Worm (Caenorhabditis elegans) whole organism, L1 larva: ENCODE data around the gene ZK1058.9.

ENCODE experiments used
- C34B4.2 ChIP-seq: sonication (generic microtip); optimal IDR thresholded peaks from 2 replicates; lab custom pipeline; 2017; ENCODE audit warnings: mild to moderate bottlenecking, missing genetic modification characterization, missing compliant biosample characterization
- blmp-1 ChIP-seq: fragments of 150-350 bp; optimal IDR thresholded peaks from 2 replicates; lab custom pipeline; 2014; ENCODE audit warnings: missing biosample characterization, missing genetic modification characterization
- ceh-63 ChIP-seq: fragments of 200-800 bp; sonication (Bioruptor generic); optimal IDR thresholded peaks from 2 replicates; lab custom pipeline; 2018; ENCODE audit warnings: mild to moderate bottlenecking, missing genetic modification characterization, missing compliant biosample characterization
- ceh-82 ChIP-seq, 3 experiments: fragments of 150-350 bp in 1 of 3; sonication (generic microtip) in 2 of 3; optimal IDR thresholded peaks; 2 replicates each; lab custom pipeline; 2014 to 2017; ENCODE audit warnings: missing biosample characterization in 3 of 3, missing genetic modification characterization in 3 of 3
- ces-1 ChIP-seq: fragments of 150-350 bp; optimal IDR thresholded peaks from 2 replicates; lab custom pipeline; 2014; ENCODE audit warnings: missing biosample characterization, missing genetic modification reagents, missing genetic modification characterization
- dpl-1 ChIP-seq, 3 experiments: fragments of 150-350 bp in 2 of 3; sonication (generic microtip) in 1 of 3; optimal IDR thresholded peaks; 2 replicates each; lab custom pipeline; 2014 to 2017; ENCODE audit warnings: missing biosample characterization in 3 of 3, missing genetic modification characterization in 3 of 3, missing genetic modification reagents in 3 of 3
- dsc-1 ChIP-seq: sonication (generic microtip); optimal IDR thresholded peaks from 2 replicates; lab custom pipeline; 2016; ENCODE audit warnings: mild to moderate bottlenecking, missing genetic modification characterization, missing compliant biosample characterization
- efl-1 ChIP-seq, 4 experiments: fragments of 150-350 bp; optimal IDR thresholded peaks in 3 of 4; peaks in 1 of 4; 1 replicate in 1 of 4; 2 replicates in 3 of 4; lab custom pipeline; 2014; ENCODE audit warnings: missing biosample characterization in 2 of 4, missing genetic modification characterization in 2 of 4, missing genetic modification reagents in 2 of 4
- elt-2 ChIP-seq: sonication (generic microtip); optimal IDR thresholded peaks from 2 replicates; lab custom pipeline; 2016; ENCODE audit warnings: missing genetic modification characterization, mild to moderate bottlenecking, inconsistent platforms, missing compliant biosample characterization, missing genetic modification reagents
- elt-3 ChIP-seq, 6 experiments: fragments of 150-350 bp in 1 of 6; sonication (generic microtip); optimal IDR thresholded peaks; 2 replicates each; lab custom pipeline; 2017 to 2018; ENCODE audit warnings: missing biosample characterization in 6 of 6, missing genetic modification characterization in 6 of 6, inconsistent platforms in 1 of 6
- ets-5 ChIP-seq: fragments of 200-800 bp; sonication (Bioruptor generic); IDR thresholded peaks from 2 replicates; pipeline ENCODE4 v1.3.6; 2022; ENCODE audit warnings: missing genetic modification characterization, missing compliant biosample characterization
- fkh-8 ChIP-seq: sonication (generic microtip); optimal IDR thresholded peaks from 2 replicates; lab custom pipeline; 2016; ENCODE audit warnings: mild to moderate bottlenecking, missing genetic modification characterization, missing compliant biosample characterization
- hpl-2 ChIP-seq: fragments of 150-350 bp; optimal IDR thresholded peaks from 2 replicates; lab custom pipeline; 2014; ENCODE audit warnings: missing biosample characterization, missing genetic modification reagents, missing genetic modification characterization
- jun-1 ChIP-seq: fragments of 150-350 bp; optimal IDR thresholded peaks from 2 replicates; lab custom pipeline; 2014; ENCODE audit warnings: missing biosample characterization, missing genetic modification reagents, missing genetic modification characterization
- lin-14 ChIP-seq: fragments of 200-800 bp; sonication (Bioruptor generic); optimal IDR thresholded peaks from 2 replicates; lab custom pipeline; 2018; ENCODE audit warnings: mild to moderate bottlenecking, missing genetic modification characterization, moderate library complexity, missing compliant biosample characterization
- lin-15B ChIP-seq: fragments of 150-350 bp; sonication (generic microtip); optimal IDR thresholded peaks from 3 replicates; lab custom pipeline; 2014; ENCODE audit warnings: missing biosample characterization, missing genetic modification characterization
- lin-35 ChIP-seq, 2 experiments: fragments of 150-350 bp; optimal IDR thresholded peaks; 2 replicates each; lab custom pipeline; 2014; ENCODE audit warnings: missing biosample characterization in 2 of 2, missing genetic modification characterization in 2 of 2, missing genetic modification reagents in 2 of 2
- lin-39 ChIP-seq: fragments of 150-350 bp; optimal IDR thresholded peaks from 2 replicates; lab custom pipeline; 2014; ENCODE audit warnings: missing biosample characterization, missing genetic modification reagents, missing genetic modification characterization
- lsy-2 ChIP-seq, 2 experiments: fragments of 150-350 bp; optimal IDR thresholded peaks; 2 replicates each; lab custom pipeline; 2014; ENCODE audit warnings: missing biosample characterization in 2 of 2, missing genetic modification characterization in 2 of 2
- nhr-20 ChIP-seq: sonication (generic microtip); optimal IDR thresholded peaks from 2 replicates; lab custom pipeline; 2016; ENCODE audit warnings: mild to moderate bottlenecking, missing genetic modification characterization, missing compliant biosample characterization
- nhr-71 ChIP-seq: sonication (generic microtip); optimal IDR thresholded peaks from 2 replicates; lab custom pipeline; 2016; ENCODE audit warnings: mild to moderate bottlenecking, missing genetic modification characterization, moderate library complexity, missing compliant biosample characterization
- nhr-76 ChIP-seq: sonication (generic microtip); optimal IDR thresholded peaks from 2 replicates; lab custom pipeline; 2017; ENCODE audit warnings: missing biosample characterization, missing genetic modification characterization
- nhr-77 ChIP-seq: fragments of 150-350 bp; optimal IDR thresholded peaks from 2 replicates; lab custom pipeline; 2014; ENCODE audit warnings: missing biosample characterization, missing genetic modification characterization
- nhr-84 ChIP-seq: sonication (generic microtip); optimal IDR thresholded peaks from 2 replicates; lab custom pipeline; 2017; ENCODE audit warnings: missing biosample characterization, missing genetic modification characterization
- nhr-85 ChIP-seq: sonication (generic microtip); peaks from one replicate; lab custom pipeline; 2016; ENCODE audit warnings: missing genetic modification characterization, inconsistent platforms, missing compliant biosample characterization
- pqm-1 ChIP-seq: sonication (generic microtip); optimal IDR thresholded peaks from 3 replicates; lab custom pipeline; 2017; ENCODE audit warnings: missing biosample characterization, missing genetic modification characterization
- skn-1 ChIP-seq: fragments of 150-350 bp; optimal IDR thresholded peaks from 2 replicates; lab custom pipeline; 2014; ENCODE audit warnings: missing biosample characterization, missing genetic modification characterization
- xbp-1 ChIP-seq: sonication (generic microtip); optimal IDR thresholded peaks from 2 replicates; lab custom pipeline; 2016; ENCODE audit warnings: missing genetic modification characterization, missing compliant biosample characterization
- zag-1 ChIP-seq: fragments of 150-350 bp; optimal IDR thresholded peaks from 2 replicates; lab custom pipeline; 2014; ENCODE audit warnings: missing biosample characterization, missing genetic modification characterization
- zip-4 ChIP-seq: fragments of 200-800 bp; sonication (Bioruptor generic); optimal IDR thresholded peaks from 2 replicates; lab custom pipeline; 2018; ENCODE audit warnings: mild to moderate bottlenecking, missing genetic modification characterization, moderate library complexity, missing compliant biosample characterization
- ztf-11 ChIP-seq, 2 experiments: sonication (generic microtip); optimal IDR thresholded peaks; 2 replicates each; lab custom pipeline; 2016 to 2017; ENCODE audit warnings: missing genetic modification characterization in 2 of 2, missing biosample characterization in 1 of 2, missing compliant biosample characterization in 1 of 2
- ztf-4 ChIP-seq: fragments of 150-350 bp; optimal IDR thresholded peaks from 2 replicates; lab custom pipeline; 2014; ENCODE audit warnings: missing biosample characterization, missing genetic modification characterization

ZK1058.9 gene

ce11 chrIII:3889896-3890295 lies 36.1 kb downstream of the ZK1058.9 start:
- TF ChIP-seq ces-1 (GFP tag; lab: Kevin White, UChicago) = no peak
- no peak for TF ChIP-seq efl-1 (optimal IDR thresholded peaks at IDR 0.05; lab: Kevin White, UChicago)
- TF ChIP-seq efl-1 (GFP tag; optimal IDR thresholded peaks at IDR 0.05 in 1 of 2; lab: Kevin White, UChicago) = peak in 1 of 2 experiments; percentile 78
- TF ChIP-seq, all 84 proteins: peak for 1

DNA sequence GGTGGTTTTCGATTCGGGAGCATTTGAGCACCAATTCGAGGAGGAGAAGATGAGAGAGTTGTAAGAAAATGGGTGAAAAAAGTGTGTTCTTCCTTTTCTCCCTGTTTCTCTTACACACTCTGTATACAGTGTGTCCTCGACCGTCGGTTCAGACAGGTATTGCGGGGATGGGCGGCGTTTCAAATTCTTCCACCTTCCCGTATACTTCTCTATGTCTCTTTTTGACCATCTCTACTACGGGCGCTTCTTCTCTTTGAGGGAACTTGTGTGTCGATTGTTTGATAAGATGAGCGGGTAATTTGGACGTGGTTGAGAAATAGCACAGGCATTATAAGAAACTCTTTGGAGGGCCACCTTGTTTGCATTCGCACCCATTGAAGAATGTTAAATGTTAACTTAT lies 38.4 kb downstream of the ZK1058.9 start:
- peak; percentile 59 for TF ChIP-seq pqm-1 (tag; lab: Kevin White, UChicago)
- TF ChIP-seq jun-1 (tag; lab: Kevin White, UChicago) = peak; percentile 15
- TF ChIP-seq zag-1 (tag; lab: Kevin White, UChicago) = no peak
- no peak for TF ChIP-seq skn-1
- TF ChIP-seq ztf-4 (tag; lab: Kevin White, UChicago) = no peak
- TF ChIP-seq efl-1 (optimal IDR thresholded peaks at IDR 0.05; lab: Kevin White, UChicago) = no peak
- TF ChIP-seq efl-1 (GFP tag; optimal IDR thresholded peaks at IDR 0.05 in 1 of 2; lab: Kevin White, UChicago) = peak; percentile 48 to 94
- peak; percentile 29 for TF ChIP-seq elt-2 (tag; lab: Kevin White, UChicago)
- TF ChIP-seq lin-35 (GFP tag; optimal IDR thresholded peaks at IDR 0.05; lab: Kevin White, UChicago) = peak; percentile 44 to 50
- peak; percentile 58 for TF ChIP-seq lin-14 (GFP tag; lab: Kevin White, UChicago)
- no peak for TF ChIP-seq nhr-71
- TF ChIP-seq ceh-63 (GFP tag; lab: Kevin White, UChicago) = no peak
- TF ChIP-seq blmp-1 = peak; percentile 37
- peak in 1 of 2 experiments; percentile 35 for TF ChIP-seq lsy-2 (tag; optimal IDR thresholded peaks at IDR 0.05; lab: Kevin White, UChicago)
- TF ChIP-seq ceh-82 (tag; optimal IDR thresholded peaks at IDR 0.05; lab: Kevin White, UChicago) = peak in 1 of 3 experiments; percentile 12
- TF ChIP-seq dpl-1 (GFP tag; optimal IDR thresholded peaks at IDR 0.05; lab: Kevin White, UChicago) = peak in 1 of 3 experiments; percentile 49
- peak; percentile 57 for TF ChIP-seq lin-15B (tag; lab: Kevin White, UChicago)
- TF ChIP-seq nhr-20 = peak; percentile 24
- no peak for TF ChIP-seq nhr-84 (tag; lab: Kevin White, UChicago)
- TF ChIP-seq nhr-77 (tag; lab: Kevin White, UChicago) = peak; percentile 10

DNA sequence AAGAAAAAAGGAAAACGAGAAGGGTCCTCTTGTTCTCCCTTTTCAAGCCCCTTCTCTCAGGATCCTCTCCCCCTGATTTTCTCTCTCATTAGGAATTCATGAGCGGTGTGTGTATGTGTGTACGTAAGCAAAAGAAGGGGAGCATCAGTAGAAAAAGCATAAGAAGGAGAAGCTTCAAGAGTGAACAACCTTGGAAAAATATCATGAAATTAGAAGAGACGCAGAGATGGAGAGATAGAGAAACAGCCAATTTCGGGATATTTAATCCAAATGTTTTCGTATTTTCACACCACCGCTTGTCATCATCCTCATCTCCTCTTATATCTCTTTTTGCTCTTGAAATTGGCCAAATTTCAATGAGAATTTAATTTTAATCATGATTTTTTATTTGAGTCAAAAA lies 42.9 kb downstream of the ZK1058.9 start:
- TF ChIP-seq lin-14 (GFP tag; lab: Kevin White, UChicago) (peak; percentile 62), dsc-1 (tag; lab: Kevin White, UChicago) (peak; percentile 68), zag-1 (tag; lab: Kevin White, UChicago) (peak; percentile 7), ztf-11 (tag; optimal IDR thresholded peaks at IDR 0.05; lab: Kevin White, UChicago) (no peak)

- peak; percentile 54 for TF ChIP-seq nhr-85 (tag; lab: Kevin White, UChicago)
- no peak for TF ChIP-seq C34B4.2
- no peak for TF ChIP-seq hpl-2
- no peak for TF ChIP-seq lin-39 (tag; lab: Kevin White, UChicago)
- TF ChIP-seq dpl-1 (GFP tag; optimal IDR thresholded peaks at IDR 0.05; lab: Kevin White, UChicago) = no peak
- TF ChIP-seq nhr-77 (tag; lab: Kevin White, UChicago) = no peak
- no peak for TF ChIP-seq elt-3 (tag; optimal IDR thresholded peaks at IDR 0.05; lab: Kevin White, UChicago)
- TF ChIP-seq nhr-76 = no peak
- TF ChIP-seq fkh-8 (tag; lab: Kevin White, UChicago) = no peak
- TF ChIP-seq efl-1 (optimal IDR thresholded peaks at IDR 0.05; lab: Kevin White, UChicago) = no peak
- peak in 1 of 2 experiments; percentile 87 for TF ChIP-seq efl-1 (GFP tag; optimal IDR thresholded peaks at IDR 0.05 in 1 of 2; lab: Kevin White, UChicago)
- TF ChIP-seq zip-4 (GFP tag; lab: Kevin White, UChicago) = no peak
- TF ChIP-seq skn-1 = peak; percentile 79
- TF ChIP-seq xbp-1 (tag; lab: Kevin White, UChicago) = no peak
- TF ChIP-seq ets-5 (GFP tag; lab: Robert Waterston, UW) = no peak
These were observed 46.8 kb downstream of the ZK1058.9 start for ce11 chrIII:3878986-3879756.
